Worm (Caenorhabditis elegans): ENCODE data around the gene ddr-1.

Gene ddr-1

DNA sequence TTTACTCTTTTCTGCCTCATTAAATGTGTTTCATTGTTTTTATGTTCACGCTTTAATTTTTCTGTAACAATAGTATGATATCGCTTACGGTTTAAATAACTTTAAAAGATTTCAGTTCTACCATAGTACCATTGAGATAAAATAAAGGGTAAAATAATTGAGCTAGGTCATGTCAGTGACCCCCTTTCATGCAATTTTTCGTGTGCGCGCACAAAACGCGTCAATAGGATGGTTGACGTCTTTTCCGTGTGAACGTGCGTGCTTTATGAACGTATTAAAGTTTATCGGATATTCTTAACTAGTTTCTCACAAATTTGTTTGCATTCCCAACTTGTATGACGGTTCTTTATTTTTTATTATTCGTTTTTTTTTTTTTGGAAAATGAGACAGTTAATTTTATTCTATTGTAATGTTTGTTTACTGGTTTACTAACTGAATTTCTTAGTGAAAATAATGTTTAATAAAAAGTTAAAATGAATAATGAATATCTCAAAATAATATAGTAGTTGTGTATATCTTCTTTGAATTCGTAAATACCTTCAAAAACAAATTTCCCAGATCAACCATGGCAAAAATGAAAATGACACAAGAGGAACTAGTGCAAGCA is 25.0 kb downstream of the ddr-1 start, which contains the start of gene C25F6.1:
C25F6.1 (plus strand) TSS at position 557 of the 607 bp plus-strand sequence.
- no peak for TF ChIP-seq egl-27 (tag; optimal IDR thresholded peaks at IDR 0.05)
- TF ChIP-seq aha-1 (tag), result peak; percentile 57
- TF ChIP-seq unc-62 (GFP tag; optimal IDR thresholded peaks at IDR 0.05 in 1 of 2), result peak in 1 of 2 experiments; percentile 81
- no peak for TF ChIP-seq unc-62 (tag; optimal IDR thresholded peaks at IDR 0.05)
- TF ChIP-seq lin-39 (tag; optimal IDR thresholded peaks at IDR 0.05), result no peak
- no peak for TF ChIP-seq lin-15B (tag; optimal IDR thresholded peaks at IDR 0.05)
- TF ChIP-seq mes-2 (tag; optimal IDR thresholded peaks at IDR 0.05; ENCODE audit: poor library complexity, severe bottlenecking), result peak; percentile 61
- TF ChIP-seq lsy-2 (tag; optimal IDR thresholded peaks at IDR 0.05), result peak in 1 of 2 experiments; percentile 30
- no peak for TF ChIP-seq daf-16 (GFP tag; optimal IDR thresholded peaks at IDR 0.05)
- TF ChIP-seq daf-16 (tag; optimal IDR thresholded peaks at IDR 0.05), result peak; percentile 14
- peak; percentile 38 for TF ChIP-seq mep-1 (tag; optimal IDR thresholded peaks at IDR 0.05)

ce11 chrX:5488867-5489266 is 27.8 kb downstream of the ddr-1 start:
- no peak for TF ChIP-seq ceh-62 (tag; optimal IDR thresholded peaks at IDR 0.05)
- TF ChIP-seq ama-1 (optimal IDR thresholded peaks at IDR 0.05), result no peak
- TF ChIP-seq daf-16 (GFP tag; optimal IDR thresholded peaks at IDR 0.05), result no peak
- no peak for TF ChIP-seq daf-16 (tag; optimal IDR thresholded peaks at IDR 0.05)
- TF ChIP-seq nhr-77 (tag; optimal IDR thresholded peaks at IDR 0.05), result no peak
- TF ChIP-seq lin-15B (tag; optimal IDR thresholded peaks at IDR 0.05), result no peak
- TF ChIP-seq spr-3 (GFP tag; optimal IDR thresholded peaks at IDR 0.05), result no peak
- no peak for TF ChIP-seq lir-3 (tag; optimal IDR thresholded peaks at IDR 0.05)
- TF ChIP-seq nhr-10 (tag; optimal IDR thresholded peaks at IDR 0.05), result no peak
- no peak for TF ChIP-seq ztf-11 (tag; optimal IDR thresholded peaks at IDR 0.05)
- no peak for TF ChIP-seq lin-38 (GFP tag; IDR thresholded peaks at IDR 0.05)
- TF ChIP-seq lsy-2 (tag; optimal IDR thresholded peaks at IDR 0.05), result no peak
- TF ChIP-seq dmd-8 (GFP tag; IDR thresholded peaks at IDR 0.05), result no peak
- TF ChIP-seq mdl-1 (tag; optimal IDR thresholded peaks at IDR 0.05), result no peak
- TF ChIP-seq daf-19 (GFP tag; conservative IDR thresholded peaks at IDR 0.05), result no peak
- TF ChIP-seq nhr-237 (tag; optimal IDR thresholded peaks at IDR 0.05), result no peak
- no peak for TF ChIP-seq hlh-11 (tag; optimal IDR thresholded peaks at IDR 0.05)
- no peak for TF ChIP-seq mdt-29 (GFP tag; IDR thresholded peaks at IDR 0.05)
- no peak for TF ChIP-seq set-16 (GFP tag; IDR thresholded peaks at IDR 0.05)
- TF ChIP-seq F49E8.2 (tag; optimal IDR thresholded peaks at IDR 0.05; ENCODE audit: borderline replicate concordance), result no peak
- no peak for TF ChIP-seq tag-97 (GFP tag; IDR thresholded peaks at IDR 0.05)

DNA sequence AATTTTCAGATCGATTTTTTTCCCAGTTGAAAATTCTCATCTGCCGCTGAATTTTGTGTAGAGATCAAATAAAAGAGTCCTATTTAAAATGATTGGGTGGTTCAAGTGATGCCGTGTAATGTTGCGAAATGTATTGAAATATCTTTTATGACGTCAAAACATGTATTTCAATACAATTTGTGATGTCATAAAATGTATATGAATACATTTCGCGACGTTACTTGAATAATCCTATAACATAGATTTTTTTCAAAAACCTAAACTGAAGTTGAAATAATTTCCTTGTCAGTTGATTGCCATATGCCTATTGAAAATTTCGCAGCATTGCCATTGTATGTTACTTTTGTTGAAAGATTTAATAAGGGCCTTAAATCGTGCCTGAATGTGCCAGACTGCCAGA is 28.5 kb downstream of the ddr-1 start, which contains the start of gene F55D1.1:
F55D1.1 (plus strand) TSS at position 301 of the 400 bp plus-strand sequence.
- TF ChIP-seq Y75B8A.6 (GFP tag; IDR thresholded peaks at IDR 0.05) (no peak), hlh-30 (tag; optimal IDR thresholded peaks at IDR 0.05; ENCODE audit: insufficient read depth) (no peak), dmd-9 (GFP tag; IDR thresholded peaks at IDR 0.05) (no peak), lin-38 (GFP tag; IDR thresholded peaks at IDR 0.05) (no peak), nhr-76 (tag; optimal IDR thresholded peaks at IDR 0.05) (no peak), nhr-6 (tag; optimal IDR thresholded peaks at IDR 0.05) (no peak), F37D6.2 (tag; optimal IDR thresholded peaks at IDR 0.05) (no peak), spr-3 (GFP tag; optimal IDR thresholded peaks at IDR 0.05) (no peak), hif-1 (tag; optimal IDR thresholded peaks at IDR 0.05) (no peak), nhr-42 (GFP tag; IDR thresholded peaks at IDR 0.05) (no peak), nhr-25 (tag; optimal IDR thresholded peaks at IDR 0.05; ENCODE audit: borderline replicate concordance, insufficient read depth) (no peak), dve-1 (tag; optimal IDR thresholded peaks at IDR 0.05; ENCODE audit: insufficient read depth) (no peak), sdz-12 (GFP tag; optimal IDR thresholded peaks at IDR 0.05) (no peak), gei-8 (GFP tag; optimal IDR thresholded peaks at IDR 0.05) (no peak), daf-19 (GFP tag; conservative IDR thresholded peaks at IDR 0.05) (no peak)
